Worm (Caenorhabditis elegans): Measurements from ENCODE around the gene srx-31.
"Not testable (repeated sequence)": the region's sequence is repeated elsewhere in the genome, so short reads cannot be mapped to it uniquely, and the experiment has no call there.

ce11 chrV:843118-843517 lies 20.3 kb upstream of the srx-31 start, which contains the start of gene K09C6.8:
- TF ChIP-seq F13H6.1 (tag; optimal IDR thresholded peaks at IDR 0.05); egl-27 (tag; optimal IDR thresholded peaks at IDR 0.05); nhr-129 (tag; optimal IDR thresholded peaks at IDR 0.05); elt-3 (tag; optimal IDR thresholded peaks at IDR 0.05); zag-1 (tag; optimal IDR thresholded peaks at IDR 0.05); ztf-4 (tag; optimal IDR thresholded peaks at IDR 0.05); nhr-23 (tag; optimal IDR thresholded peaks at IDR 0.05); C34F6.9 (tag; optimal IDR thresholded peaks at IDR 0.05); blmp-1 (tag; optimal IDR thresholded peaks at IDR 0.05; ENCODE audit: insufficient read depth); lsy-2 (tag; optimal IDR thresholded peaks at IDR 0.05); snpc-4 (tag; optimal IDR thresholded peaks at IDR 0.05); R02D3.7 (tag; optimal IDR thresholded peaks at IDR 0.05): not testable (repeated sequence)
